Fruit fly (Drosophila melanogaster) whole organism, wandering third instar larva: Measurements from ENCODE around the gene CG33702.

Source experiments
- CG9705 ChIP-seq: fragments of 200-800 bp; sonication (Bioruptor generic); optimal IDR thresholded peaks from 2 replicates; lab custom pipeline; 2018; ENCODE audit warnings: missing biosample characterization, mild to moderate bottlenecking, missing genetic modification characterization
- CrebA ChIP-seq: fragments of 200-800 bp; sonication (Bioruptor generic); optimal IDR thresholded peaks from 2 replicates; lab custom pipeline; 2016; ENCODE audit warnings: missing biosample characterization, mild to moderate bottlenecking, missing genetic modification characterization, borderline replicate concordance
- Dfd ChIP-seq: fragments of >200 bp; optimal IDR thresholded peaks from 2 replicates; lab custom pipeline; 2017; ENCODE audit warnings: missing biosample characterization, missing genetic modification characterization
- Dif ChIP-seq: fragments of 200-275, 200-300 bp; sonication (Bioruptor generic); optimal IDR thresholded peaks from 2 replicates; lab custom pipeline; 2018; ENCODE audit warnings: missing biosample characterization, missing genetic modification characterization; ENCODE audit not compliant: partially characterized antibody
- GATAd ChIP-seq: sonication (Bioruptor generic); optimal IDR thresholded peaks from 2 replicates; lab custom pipeline; 2016; ENCODE audit warnings: missing biosample characterization, missing genetic modification characterization
- Hnf4 ChIP-seq: fragments of 200-800 bp; sonication (Bioruptor generic); optimal IDR thresholded peaks from 2 replicates; lab custom pipeline; 2016; ENCODE audit warnings: missing biosample characterization, mild to moderate bottlenecking, missing genetic modification characterization
- Hr83 ChIP-seq: fragments of 200-300 bp; sonication (Bioruptor generic); optimal IDR thresholded peaks from 2 replicates; lab custom pipeline; 2016; ENCODE audit warnings: missing biosample characterization, mild to moderate bottlenecking, missing genetic modification characterization, moderate library complexity; ENCODE audit not compliant: poor library complexity, severe bottlenecking
- Mio ChIP-seq: sonication (Bioruptor generic); optimal IDR thresholded peaks from 2 replicates; lab custom pipeline; 2016; ENCODE audit warnings: missing biosample characterization, missing genetic modification characterization
- Myc ChIP-seq: fragments of >200 bp; optimal IDR thresholded peaks from 2 replicates; lab custom pipeline; 2017
- N ChIP-seq: fragments of >200 bp; optimal IDR thresholded peaks from 2 replicates; lab custom pipeline; 2018; ENCODE audit warnings: missing biosample characterization, missing external identifiers, missing genetic modification characterization
- OdsH ChIP-seq: fragments of 200-800 bp; sonication (Bioruptor generic); optimal IDR thresholded peaks from 2 replicates; lab custom pipeline; 2016; ENCODE audit warnings: missing biosample characterization, mild to moderate bottlenecking, missing genetic modification characterization
- Rel ChIP-seq, 2 experiments: fragments of 200-800 bp; sonication (Bioruptor generic) in 1 of 2; optimal IDR thresholded peaks; 2 replicates in 1 of 2; 3 replicates in 1 of 2; lab custom pipeline; 2016 to 2019; ENCODE audit warnings: mild to moderate bottlenecking in 2 of 2, missing biosample characterization in 2 of 2, missing genetic modification characterization in 2 of 2, moderate library complexity in 1 of 2
- Sp1 ChIP-seq: fragments of 200-800 bp; sonication (Bioruptor generic); optimal IDR thresholded peaks from 3 replicates; lab custom pipeline; 2019; ENCODE audit warnings: missing biosample characterization, mild to moderate bottlenecking, missing genetic modification characterization, moderate library complexity
- Vsx2 ChIP-seq: fragments of 200-300, 225-300 bp; sonication (Bioruptor generic); optimal IDR thresholded peaks from 2 replicates; lab custom pipeline; 2018; ENCODE audit warnings: missing biosample characterization, missing genetic modification characterization; ENCODE audit not compliant: partially characterized antibody
- br ChIP-seq: fragments of 200-800 bp; sonication (Bioruptor generic); optimal IDR thresholded peaks from 2 replicates; lab custom pipeline; 2016; ENCODE audit warnings: missing biosample characterization, missing genetic modification characterization
- brk ChIP-seq: fragments of 200-800 bp; sonication (Bioruptor generic); optimal IDR thresholded peaks from 2 replicates; lab custom pipeline; 2016; ENCODE audit warnings: missing biosample characterization, mild to moderate bottlenecking, missing genetic modification characterization
- dmrt93B ChIP-seq: fragments of 200-800 bp; sonication (Bioruptor generic); optimal IDR thresholded peaks from 2 replicates; lab custom pipeline; 2018; ENCODE audit warnings: missing biosample characterization, mild to moderate bottlenecking, missing genetic modification characterization
- dsf ChIP-seq: sonication (Bioruptor generic); optimal IDR thresholded peaks from 2 replicates; lab custom pipeline; 2016; ENCODE audit warnings: missing biosample characterization, missing genetic modification characterization, borderline replicate concordance
- foxo ChIP-seq, 2 experiments: fragments of 200-800 bp; sonication (Bioruptor generic); optimal IDR thresholded peaks; 2 replicates in 1 of 2; 3 replicates in 1 of 2; lab custom pipeline; 2016 to 2017; ENCODE audit warnings: missing biosample characterization in 2 of 2, missing genetic modification characterization in 2 of 2
- fru ChIP-seq: fragments of 200-800 bp; sonication (Bioruptor generic); optimal IDR thresholded peaks from 3 replicates; lab custom pipeline; 2016; ENCODE audit warnings: missing biosample characterization, mild to moderate bottlenecking, missing genetic modification characterization
- h ChIP-seq: fragments of 200-800 bp; sonication (Bioruptor generic); optimal IDR thresholded peaks from 3 replicates; lab custom pipeline; 2016; ENCODE audit warnings: missing biosample characterization, mild to moderate bottlenecking, missing genetic modification characterization
- jim ChIP-seq: fragments of 175-275, 200-325 bp; sonication (Bioruptor generic); optimal IDR thresholded peaks from 2 replicates; lab custom pipeline; 2016; ENCODE audit warnings: missing biosample characterization, mild to moderate bottlenecking, missing genetic modification characterization
- lola ChIP-seq: fragments of >200 bp; optimal IDR thresholded peaks from 2 replicates; lab custom pipeline; 2017; ENCODE audit warnings: missing biosample characterization, missing genetic modification characterization
- pan ChIP-seq: fragments of >200 bp; optimal IDR thresholded peaks from 2 replicates; lab custom pipeline; 2017
- psq ChIP-seq: fragments of 200-800 bp; sonication (Bioruptor generic); optimal IDR thresholded peaks from 3 replicates; lab custom pipeline; 2017; ENCODE audit warnings: missing biosample characterization, mild to moderate bottlenecking, missing genetic modification characterization, moderate library complexity
- rgr ChIP-seq: fragments of 200-800 bp; sonication (Bioruptor generic); optimal IDR thresholded peaks from 3 replicates; lab custom pipeline; 2016; ENCODE audit warnings: missing biosample characterization, mild to moderate bottlenecking, missing genetic modification characterization
- sv ChIP-seq: fragments of 200-800 bp; sonication (Bioruptor generic); optimal IDR thresholded peaks from 3 replicates; lab custom pipeline; 2016; ENCODE audit warnings: missing biosample characterization, missing genetic modification characterization
- tai ChIP-seq: sonication (Bioruptor generic); optimal IDR thresholded peaks from 2 replicates; lab custom pipeline; 2016; ENCODE audit warnings: missing biosample characterization, missing genetic modification characterization
- usp ChIP-seq: fragments of >200 bp; optimal IDR thresholded peaks from 2 replicates; lab custom pipeline; 2017; ENCODE audit warnings: missing biosample characterization, missing genetic modification characterization
- woc ChIP-seq: sonication (Bioruptor generic); optimal IDR thresholded peaks from 2 replicates; lab custom pipeline; 2016; ENCODE audit warnings: missing biosample characterization, mild to moderate bottlenecking, missing genetic modification characterization

Gene CG33702

DNA sequence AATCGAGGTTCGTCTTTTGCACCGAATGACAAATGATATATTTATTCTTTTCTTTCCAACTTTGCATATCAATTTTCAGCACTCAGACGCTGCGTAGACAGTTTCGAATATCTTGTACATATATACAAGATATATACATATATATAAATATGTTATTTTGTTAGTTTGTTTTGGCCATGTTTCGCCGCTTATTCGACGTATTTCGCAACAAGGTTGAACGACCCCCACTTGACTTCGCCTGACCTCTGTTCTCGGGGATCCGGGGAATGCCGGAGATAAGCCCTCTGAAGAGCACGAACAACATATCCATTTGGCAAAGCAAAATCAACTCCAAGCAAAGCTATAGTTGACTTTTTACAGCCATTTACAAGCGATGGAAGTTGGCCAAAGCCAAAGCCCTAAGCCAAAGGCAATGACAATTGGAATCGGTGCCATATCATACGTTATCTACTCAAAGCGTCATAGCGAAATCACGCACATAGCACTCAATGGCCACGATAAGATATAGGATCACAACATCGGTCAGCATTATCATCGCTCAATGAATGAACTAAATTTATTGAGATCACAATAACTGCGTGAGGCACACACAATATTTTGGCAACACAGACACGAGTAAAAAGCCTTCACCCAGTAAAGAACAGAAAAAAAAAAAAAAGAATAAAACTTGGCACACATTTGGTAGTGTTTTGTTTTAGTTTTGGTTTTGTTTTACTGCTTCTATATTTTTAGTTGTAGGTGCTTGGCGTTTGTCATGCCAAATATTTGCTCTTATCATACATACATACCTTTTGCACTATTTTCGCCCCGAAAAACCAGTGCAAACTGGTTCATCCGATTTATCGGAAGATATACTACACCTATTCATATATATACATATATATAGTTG lies 13.0 kb downstream of the CG33702 start:
- TF ChIP-seq Rel (GFP tag; optimal IDR thresholded peaks at IDR 0.05; lab: Kevin White, UChicago) (no peak), Rel (tag; optimal IDR thresholded peaks at IDR 0.05; lab: Kevin White, UChicago) (peak; percentile 80), CrebA (GFP tag; lab: Kevin White, UChicago) (no peak)

DNA sequence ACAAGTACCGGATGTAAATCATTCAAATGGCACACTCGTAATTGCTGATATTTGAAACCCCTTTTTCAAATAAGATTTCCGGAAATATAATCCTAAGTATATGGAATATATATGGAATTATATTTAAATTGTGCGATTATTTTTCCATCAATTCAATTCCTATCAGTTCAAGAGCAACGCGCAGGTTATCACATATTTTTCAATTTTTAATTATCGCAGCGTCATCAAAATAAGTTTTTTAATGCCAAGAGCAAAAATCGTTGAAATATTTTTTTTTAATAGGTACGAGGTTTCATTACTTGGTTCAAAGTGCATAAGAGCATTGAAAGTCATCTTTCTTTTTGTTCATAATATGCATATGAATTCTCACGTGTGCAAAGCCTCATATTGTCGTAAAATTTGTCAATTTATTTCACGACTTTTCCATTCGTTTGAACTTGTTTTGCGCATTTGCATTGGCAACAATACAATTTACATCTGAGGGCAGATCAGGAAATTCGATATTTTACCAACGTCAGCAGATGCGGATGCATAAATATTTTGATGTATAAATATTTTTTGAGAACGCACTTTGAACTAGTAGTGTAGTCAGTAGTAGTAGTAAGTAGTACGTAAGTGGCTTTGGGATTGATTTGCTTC lies 15.1 kb downstream of the CG33702 start:
- TF ChIP-seq Myc (lab: Kevin White, UChicago) = no peak
- TF ChIP-seq Dif (GFP tag; lab: Kevin White, UChicago) = no peak
- TF ChIP-seq Sp1 (GFP tag; lab: Kevin White, UChicago) = no peak
- TF ChIP-seq dmrt93B (GFP tag; lab: Kevin White, UChicago) = no peak
- no peak for TF ChIP-seq fru

DNA sequence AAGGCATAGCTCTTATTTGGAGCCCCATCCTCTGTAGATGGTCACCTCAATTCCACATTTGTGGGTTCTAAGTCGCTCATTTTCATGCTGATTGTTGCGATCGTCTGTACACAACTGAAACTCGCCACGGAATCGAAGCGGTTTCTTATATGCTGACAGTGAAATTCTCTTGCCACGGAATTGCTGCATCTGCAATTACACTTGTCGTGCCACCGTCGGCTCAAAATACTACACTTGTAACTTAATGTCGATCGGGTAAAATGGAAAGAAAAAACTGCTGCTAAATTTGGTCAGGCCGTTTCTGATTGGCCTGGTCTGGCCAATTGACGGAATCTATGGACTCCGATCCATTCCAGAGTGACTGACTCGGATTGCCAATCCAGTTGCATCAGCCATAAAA lies 16.0 kb downstream of the CG33702 start:
- TF ChIP-seq h (GFP tag; lab: Kevin White, UChicago) = no peak
- no peak for TF ChIP-seq rgr
- no peak for TF ChIP-seq dmrt93B (GFP tag; lab: Kevin White, UChicago)
- no peak for TF ChIP-seq Vsx2
- no peak for TF ChIP-seq psq (GFP tag; lab: Kevin White, UChicago)
- TF ChIP-seq lola (GFP tag; lab: Kevin White, UChicago) = no peak
- TF ChIP-seq pan (lab: Kevin White, UChicago) = no peak
- no peak for TF ChIP-seq Hnf4
- no peak for TF ChIP-seq N (GFP tag; lab: Kevin White, UChicago)
- no peak for TF ChIP-seq Dfd (GFP tag; lab: Kevin White, UChicago)
- TF ChIP-seq CG9705 = no peak

DNA sequence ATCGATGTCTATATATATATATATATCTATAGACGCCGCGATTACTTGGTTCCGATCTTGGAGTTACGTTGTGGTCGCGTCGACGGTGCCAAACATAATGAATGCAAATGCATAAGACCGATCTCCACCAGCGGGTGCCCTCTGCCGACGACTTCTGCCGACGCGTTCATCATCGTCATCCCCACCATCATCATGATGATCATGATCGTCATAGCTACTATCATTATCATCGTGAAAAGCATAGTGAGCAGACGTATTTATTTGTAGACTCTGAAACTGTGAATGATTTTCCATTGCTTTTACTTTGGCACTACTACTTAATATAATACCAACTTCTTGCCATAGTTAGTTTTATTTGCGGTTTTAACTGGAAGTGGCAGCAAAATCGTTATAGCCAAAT lies 21.1 kb downstream of the CG33702 start, which contains the start of gene CG32037:
CG32037 (minus strand) TSS at position 101 of the 400 bp plus-strand sequence.
- TF ChIP-seq Mio (no peak), N (GFP tag; lab: Kevin White, UChicago) (no peak), Sp1 (GFP tag; lab: Kevin White, UChicago) (no peak), woc (no peak), dsf (GFP tag; lab: Kevin White, UChicago) (no peak), pan (lab: Kevin White, UChicago) (no peak), brk (GFP tag; lab: Kevin White, UChicago) (no peak), psq (GFP tag; lab: Kevin White, UChicago) (no peak)

DNA sequence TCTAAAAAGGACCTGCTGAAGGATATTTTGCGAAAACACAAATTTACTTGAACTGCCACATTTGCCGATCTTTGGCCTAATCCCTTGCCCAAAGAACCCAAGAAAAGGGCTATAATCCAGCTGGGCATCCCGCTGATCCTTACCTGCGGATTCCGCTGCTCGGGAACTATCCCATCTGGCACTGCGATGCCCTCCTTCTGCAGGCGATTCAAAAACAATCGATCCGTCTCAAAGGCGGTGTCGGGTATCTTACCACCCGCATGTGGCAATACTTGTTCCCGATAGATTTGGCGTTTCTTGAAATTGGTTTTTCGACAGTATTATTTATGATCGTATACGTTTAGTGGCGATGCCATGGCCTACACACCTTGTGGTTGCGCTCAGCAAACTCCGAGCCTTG lies 21.9 kb downstream of the CG33702 start:
- no peak for TF ChIP-seq foxo (GFP tag; optimal IDR thresholded peaks at IDR 0.05; lab: Kevin White, UChicago)
- TF ChIP-seq dsf (GFP tag; lab: Kevin White, UChicago) = no peak
- no peak for TF ChIP-seq tai
- no peak for TF ChIP-seq sv (GFP tag; lab: Kevin White, UChicago)
- no peak for TF ChIP-seq jim (GFP tag; lab: Kevin White, UChicago)
- TF ChIP-seq Mio = no peak
- no peak for TF ChIP-seq Hr83 (GFP tag; lab: Kevin White, UChicago)
- no peak for TF ChIP-seq usp (GFP tag; lab: Kevin White, UChicago)
- TF ChIP-seq OdsH (GFP tag; lab: Kevin White, UChicago) = no peak
- TF ChIP-seq GATAd (GFP tag; lab: Kevin White, UChicago) = no peak
- TF ChIP-seq Hnf4 = no peak
- TF ChIP-seq br = no peak
